Worm (Caenorhabditis elegans): ENCODE results near the gene B0334.4.

Gene B0334.4

DNA sequence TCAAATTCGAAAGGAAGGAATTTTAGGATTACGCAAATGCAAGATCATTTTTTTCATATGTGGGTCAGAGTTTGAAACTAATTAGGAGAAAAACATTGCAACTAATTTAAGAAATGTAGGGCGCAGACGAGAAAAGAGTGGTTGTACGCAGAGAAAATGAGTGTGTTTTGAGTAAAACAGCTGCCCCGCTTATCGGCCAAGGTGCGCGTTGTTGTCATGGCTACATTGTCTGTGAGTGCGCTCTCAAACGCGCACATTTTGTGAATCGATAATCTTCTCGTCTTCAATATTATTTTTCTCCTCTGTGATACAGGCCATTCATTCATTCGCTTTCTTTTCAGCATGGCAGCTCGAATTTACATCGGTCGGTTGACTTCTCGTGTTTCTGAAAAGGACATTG is 41.9 kb upstream of the B0334.4 start:
- TF ChIP-seq lin-11 (tag; optimal IDR thresholded peaks at IDR 0.05) (peak; percentile 43), R02D3.7 (tag; optimal IDR thresholded peaks at IDR 0.05) (no peak)

DNA sequence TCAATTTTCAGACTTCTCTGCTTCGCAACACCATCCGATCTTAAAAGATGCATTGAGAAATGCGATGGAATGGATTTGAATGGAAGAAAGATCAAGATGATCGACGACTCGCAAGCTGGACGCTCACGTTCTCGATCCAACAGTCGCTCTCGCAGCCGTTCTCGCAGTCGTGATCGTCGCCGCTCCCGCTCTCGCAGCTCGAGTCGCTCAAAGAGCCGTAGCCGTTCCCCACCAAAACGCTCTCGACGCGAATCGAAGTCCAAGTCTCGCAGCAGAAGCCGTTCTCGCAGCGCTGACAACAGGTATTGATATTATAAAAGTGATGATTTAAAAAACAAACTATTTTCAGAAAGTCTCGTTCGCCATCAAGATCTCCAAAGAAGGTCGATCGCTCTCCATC is 40.4 kb upstream of the B0334.4 start:
- TF ChIP-seq alr-1 (tag; optimal IDR thresholded peaks at IDR 0.05), result no peak
- TF ChIP-seq peb-1 (tag; optimal IDR thresholded peaks at IDR 0.05), result no peak
- TF ChIP-seq sma-3 (GFP tag; optimal IDR thresholded peaks at IDR 0.05), result no peak
- no peak for TF ChIP-seq ZK546.5 (tag; optimal IDR thresholded peaks at IDR 0.05)

DNA sequence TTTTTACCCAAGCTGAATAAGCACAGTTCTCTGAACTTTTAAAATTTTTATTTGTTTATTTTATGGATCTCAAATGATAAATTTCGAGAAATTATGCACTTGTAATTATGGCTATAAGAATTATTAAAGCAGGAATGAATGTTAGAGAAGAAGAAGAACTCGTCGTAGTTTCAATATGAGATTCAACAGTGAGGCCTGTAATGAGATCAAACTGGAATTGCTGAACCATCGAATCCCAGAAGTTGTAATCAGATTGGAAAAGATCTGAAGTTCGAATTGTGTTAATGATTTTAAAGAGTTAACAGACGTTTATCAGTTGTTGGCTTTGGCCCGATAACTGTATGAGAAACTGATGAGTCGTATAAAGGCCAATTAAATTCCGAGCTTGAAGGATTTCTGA is 39.8 kb upstream of the B0334.4 start:
- TF ChIP-seq mab-5 (tag; optimal IDR thresholded peaks at IDR 0.05), result no peak
- no peak for TF ChIP-seq sma-9 (GFP tag; optimal IDR thresholded peaks at IDR 0.05)
- no peak for TF ChIP-seq sma-9 (tag; optimal IDR thresholded peaks at IDR 0.05)
- TF ChIP-seq snpc-4 (tag; optimal IDR thresholded peaks at IDR 0.05), result no peak
- no peak for TF ChIP-seq nhr-6 (tag; optimal IDR thresholded peaks at IDR 0.05)
- no peak for TF ChIP-seq elt-3 (tag; optimal IDR thresholded peaks at IDR 0.05)
- no peak for TF ChIP-seq lin-13 (GFP tag; optimal IDR thresholded peaks at IDR 0.05)
- no peak for TF ChIP-seq ZK546.5 (tag; optimal IDR thresholded peaks at IDR 0.05)
- no peak for TF ChIP-seq nhr-77 (tag; optimal IDR thresholded peaks at IDR 0.05)
- no peak for TF ChIP-seq peb-1 (tag; optimal IDR thresholded peaks at IDR 0.05)
- no peak for TF ChIP-seq ceh-82 (tag; optimal IDR thresholded peaks at IDR 0.05)
- TF ChIP-seq nhr-11 (tag; optimal IDR thresholded peaks at IDR 0.05), result no peak
- TF ChIP-seq ztf-1 (GFP tag; conservative IDR thresholded peaks at IDR 0.05), result no peak
- no peak for TF ChIP-seq mdl-1 (tag; optimal IDR thresholded peaks at IDR 0.05)
- no peak for TF ChIP-seq ceh-16 (tag; optimal IDR thresholded peaks at IDR 0.05)

DNA sequence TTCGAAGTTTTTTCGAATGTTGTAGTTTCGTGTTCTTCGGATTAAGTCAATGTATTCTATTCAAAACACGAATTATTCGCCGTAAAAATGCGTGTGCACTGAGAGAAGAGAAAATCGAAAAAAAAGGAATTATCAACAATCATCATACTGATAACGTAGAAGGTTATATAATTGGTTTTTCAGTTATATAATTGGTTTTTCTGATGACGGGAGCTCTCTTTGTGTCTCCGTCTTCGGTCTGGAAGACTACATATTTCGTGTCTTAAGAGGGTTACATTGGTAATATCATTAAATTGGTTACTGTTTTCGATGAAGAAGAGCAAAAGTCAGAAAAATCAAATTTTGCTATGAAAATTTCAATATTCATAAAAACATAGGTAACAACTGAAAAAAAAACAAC is 35.6 kb upstream of the B0334.4 start:
- TF ChIP-seq fos-1 (tag; optimal IDR thresholded peaks at IDR 0.05), result peak; percentile 52
- TF ChIP-seq nhr-11 (tag; optimal IDR thresholded peaks at IDR 0.05), result no peak
- peak; percentile 12 for TF ChIP-seq skn-1 (tag; optimal IDR thresholded peaks at IDR 0.05)
- TF ChIP-seq lin-39 (tag; optimal IDR thresholded peaks at IDR 0.05), result no peak
- no peak for TF ChIP-seq ZK546.5 (tag; optimal IDR thresholded peaks at IDR 0.05)
- no peak for TF ChIP-seq sma-3 (GFP tag; optimal IDR thresholded peaks at IDR 0.05)
- no peak for TF ChIP-seq ztf-4 (tag; optimal IDR thresholded peaks at IDR 0.05)
- no peak for TF ChIP-seq lin-13 (GFP tag; optimal IDR thresholded peaks at IDR 0.05)
- no peak for TF ChIP-seq gmeb-1 (tag; optimal IDR thresholded peaks at IDR 0.05)
- no peak for TF ChIP-seq nhr-10 (tag; optimal IDR thresholded peaks at IDR 0.05)
- no peak for TF ChIP-seq elt-3 (tag; optimal IDR thresholded peaks at IDR 0.05)

DNA sequence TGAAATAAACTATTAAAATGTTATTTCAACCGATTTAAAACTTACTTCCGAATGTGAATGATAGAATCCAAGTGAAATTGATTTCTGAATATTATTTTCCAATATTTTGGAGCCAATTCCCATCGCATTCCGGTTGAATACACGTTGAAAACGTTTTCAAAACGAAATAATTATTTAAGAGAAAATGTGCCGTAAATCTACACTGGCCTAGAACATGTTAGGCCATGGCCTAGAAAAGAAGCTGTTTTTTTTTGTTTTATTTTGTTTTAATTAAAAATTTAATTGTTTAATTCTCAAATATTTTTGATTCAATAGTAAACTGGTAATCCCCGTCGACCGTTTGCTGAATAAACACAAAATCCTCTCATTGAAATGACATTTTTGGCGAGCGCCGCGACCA is 31.6 kb upstream of the B0334.4 start:
- TF ChIP-seq snpc-4 (tag; optimal IDR thresholded peaks at IDR 0.05) (no peak), unc-55 (GFP tag; optimal IDR thresholded peaks at IDR 0.05) (peak; percentile 32), ztf-4 (tag; optimal IDR thresholded peaks at IDR 0.05) (no peak), R02D3.7 (tag; optimal IDR thresholded peaks at IDR 0.05) (peak; percentile 14), nhr-129 (tag; optimal IDR thresholded peaks at IDR 0.05) (no peak), blmp-1 (tag; optimal IDR thresholded peaks at IDR 0.05; ENCODE audit: insufficient read depth) (no peak), elt-1 (tag; optimal IDR thresholded peaks at IDR 0.05) (no peak), sma-9 (GFP tag; optimal IDR thresholded peaks at IDR 0.05) (peak; percentile 15), sma-9 (tag; optimal IDR thresholded peaks at IDR 0.05) (no peak), ZK546.5 (tag; optimal IDR thresholded peaks at IDR 0.05) (no peak), lsy-2 (tag; optimal IDR thresholded peaks at IDR 0.05) (no peak), nhr-11 (tag; optimal IDR thresholded peaks at IDR 0.05) (no peak), nhr-237 (tag; optimal IDR thresholded peaks at IDR 0.05) (no peak), nhr-25 (tag; optimal IDR thresholded peaks at IDR 0.05) (no peak), dmd-4 (tag; optimal IDR thresholded peaks at IDR 0.05) (no peak), Y55F3AM.14 (GFP tag; optimal IDR thresholded peaks at IDR 0.05) (no peak), mab-5 (tag; optimal IDR thresholded peaks at IDR 0.05) (no peak), ceh-16 (tag; optimal IDR thresholded peaks at IDR 0.05) (no peak)

DNA sequence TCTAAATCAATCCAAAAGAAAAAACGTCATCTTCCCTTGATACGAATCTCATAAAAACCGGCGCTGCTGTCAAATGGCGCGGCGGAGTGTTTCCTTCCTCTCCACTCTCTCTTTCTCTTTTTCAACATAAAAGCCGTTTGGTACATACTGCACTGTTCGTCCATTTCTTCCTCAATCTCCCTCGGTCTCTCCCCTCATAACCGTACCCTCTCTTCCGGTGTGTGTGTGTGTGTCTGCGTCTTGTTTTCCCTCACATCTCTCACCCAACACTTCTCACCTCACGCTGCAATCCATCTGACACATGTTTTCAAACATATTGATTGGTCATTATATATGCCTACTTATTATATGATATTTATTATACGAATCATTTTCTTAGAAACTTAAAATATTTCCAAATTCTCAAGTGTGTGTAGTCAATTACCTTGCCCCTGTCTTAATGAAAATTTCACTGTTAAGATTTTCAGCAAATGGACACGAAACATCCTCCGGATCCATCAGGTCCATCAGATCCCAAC is 31.0 kb upstream of the B0334.4 start, which contains the start of the genes aars-1 and rga-1:
TSS of gene aars-1 (minus strand) at position 71 of the 518 bp plus-strand sequence.
TSS of gene rga-1 (plus strand) at position 468 of the 518 bp plus-strand sequence.
- TF ChIP-seq peb-1 (tag; optimal IDR thresholded peaks at IDR 0.05) (no peak), lin-39 (tag; optimal IDR thresholded peaks at IDR 0.05) (no peak), R02D3.7 (tag; optimal IDR thresholded peaks at IDR 0.05) (no peak), Y55F3AM.14 (GFP tag; optimal IDR thresholded peaks at IDR 0.05) (no peak), blmp-1 (tag; optimal IDR thresholded peaks at IDR 0.05; ENCODE audit: insufficient read depth) (peak; percentile 70), C34F6.9 (tag; optimal IDR thresholded peaks at IDR 0.05) (peak; percentile 77), lin-11 (tag; optimal IDR thresholded peaks at IDR 0.05) (no peak), nhr-11 (tag; optimal IDR thresholded peaks at IDR 0.05) (no peak), sem-4 (tag; optimal IDR thresholded peaks at IDR 0.05) (peak; percentile 77), elt-3 (tag; optimal IDR thresholded peaks at IDR 0.05) (no peak), lsy-2 (tag; optimal IDR thresholded peaks at IDR 0.05) (peak in 1 of 2 experiments; percentile 70), ama-1 (optimal IDR thresholded peaks at IDR 0.05) (no peak), alr-1 (tag; optimal IDR thresholded peaks at IDR 0.05) (no peak), ztf-11 (tag; optimal IDR thresholded peaks at IDR 0.05) (no peak), dmd-4 (tag; optimal IDR thresholded peaks at IDR 0.05) (no peak), ZK546.5 (tag; optimal IDR thresholded peaks at IDR 0.05) (no peak), F13H6.1 (tag; optimal IDR thresholded peaks at IDR 0.05) (peak; percentile 75), ztf-4 (tag; optimal IDR thresholded peaks at IDR 0.05) (no peak), nhr-25 (tag; optimal IDR thresholded peaks at IDR 0.05) (peak; percentile 73), elt-1 (tag; optimal IDR thresholded peaks at IDR 0.05) (no peak), lin-13 (GFP tag; optimal IDR thresholded peaks at IDR 0.05) (peak; percentile 20), mab-5 (tag; optimal IDR thresholded peaks at IDR 0.05) (no peak), nhr-237 (tag; optimal IDR thresholded peaks at IDR 0.05) (no peak), ceh-82 (tag; optimal IDR thresholded peaks at IDR 0.05) (no peak), sma-9 (GFP tag; optimal IDR thresholded peaks at IDR 0.05) (peak; percentile 83), sma-9 (tag; optimal IDR thresholded peaks at IDR 0.05) (no peak), unc-39 (tag; optimal IDR thresholded peaks at IDR 0.05) (no peak)

All from whole organism, L2 larva.